Fruit fly (Drosophila melanogaster): Measurements from ENCODE around the gene ppk22.

ppk22 gene

dm6 chr3R:24812987-24813636 is 46.5 kb downstream of the ppk22 start (continued):
- TF ChIP-seq Vsx1 (GFP tag; optimal IDR thresholded peaks at IDR 0.05) (no peak), CG2712 (tag; optimal IDR thresholded peaks at IDR 0.05) (no peak), CG12769 (tag; optimal IDR thresholded peaks at IDR 0.05) (peak; percentile 4), Oli (tag; optimal IDR thresholded peaks at IDR 0.05) (no peak), HmgD (GFP tag; optimal IDR thresholded peaks at IDR 0.05) (no peak), Bgb (GFP tag; IDR thresholded peaks at IDR 0.05; ENCODE audit: partially characterized antibody) (peak; percentile 32; the same call in 1 of the 2 replicates), CG3726 (GFP tag; IDR thresholded peaks at IDR 0.05) (no peak), en (GFP tag; optimal IDR thresholded peaks at IDR 0.05) (no peak), CG33557 (GFP tag; optimal IDR thresholded peaks at IDR 0.05) (no peak), Rfx (GFP tag; IDR thresholded peaks at IDR 0.05) (no peak), hth (optimal IDR thresholded peaks at IDR 0.05) (no peak), repo (GFP tag; optimal IDR thresholded peaks at IDR 0.05) (no peak), CG10654 (GFP tag; optimal IDR thresholded peaks at IDR 0.05) (no peak), Hand (GFP tag; optimal IDR thresholded peaks at IDR 0.05) (peak; percentile 8), cwo (GFP tag; optimal IDR thresholded peaks at IDR 0.05) (no peak), row (GFP tag; IDR thresholded peaks at IDR 0.05) (no peak), kah (GFP tag; optimal IDR thresholded peaks at IDR 0.05) (peak; percentile 87), CG11723 (GFP tag; optimal IDR thresholded peaks at IDR 0.05) (no peak)

- TF ChIP-seq CG14965 (GFP tag; optimal IDR thresholded peaks at IDR 0.05; ENCODE audit: borderline replicate concordance): no peak
- TF ChIP-seq CG3995 (GFP tag; optimal IDR thresholded peaks at IDR 0.05): peak; percentile 40
- no peak for TF ChIP-seq CG6813 (GFP tag; optimal IDR thresholded peaks at IDR 0.05)
- peak; percentile 63 for TF ChIP-seq kni (GFP tag; optimal IDR thresholded peaks at IDR 0.05)
- TF ChIP-seq Blimp-1 (GFP tag; optimal IDR thresholded peaks at IDR 0.05): peak; percentile 70
- TF ChIP-seq exex (tag; optimal IDR thresholded peaks at IDR 0.05): peak; percentile 37
- peak in 1 of 2 experiments; percentile 51 for TF ChIP-seq Pdp1 (GFP tag; optimal IDR thresholded peaks at IDR 0.05)
- TF ChIP-seq twi (tag; optimal IDR thresholded peaks at IDR 0.05): peak; percentile 55
- TF ChIP-seq kah (GFP tag; optimal IDR thresholded peaks at IDR 0.05): peak; percentile 77
Observed at dm6 chr3R:24812394-24812793, 47.2 kb downstream of the ppk22 start.

dm6 chr3R:24810844-24811625 is 48.6 kb downstream of the ppk22 start:
- TF ChIP-seq da (GFP tag; optimal IDR thresholded peaks at IDR 0.05) (peak; percentile 68), Xrp1 (GFP tag; IDR thresholded peaks at IDR 0.05) (peak; percentile 90), E2f1 (GFP tag; IDR thresholded peaks at IDR 0.05) (peak; percentile 87), CG4617 (GFP tag; optimal IDR thresholded peaks at IDR 0.05; ENCODE audit: borderline replicate concordance) (peak; percentile 36), yki (optimal IDR thresholded peaks at IDR 0.05) (no peak), fd96Cb (tag; optimal IDR thresholded peaks at IDR 0.05) (peak; percentile 88), Dfd (GFP tag; optimal IDR thresholded peaks at IDR 0.05) (no peak), CG15269 (tag; optimal IDR thresholded peaks at IDR 0.05) (peak; percentile 95), CG2678 (tag; optimal IDR thresholded peaks at IDR 0.05) (peak; percentile 93), CG5245 (GFP tag; optimal IDR thresholded peaks at IDR 0.05) (peak; percentile 87), sqz (GFP tag; optimal IDR thresholded peaks at IDR 0.05) (peak; percentile 43), luna (GFP tag; optimal IDR thresholded peaks at IDR 0.05) (peak; percentile 69), CG6765 (GFP tag; optimal IDR thresholded peaks at IDR 0.05) (peak; percentile 77), CG6175 (GFP tag; IDR thresholded peaks at IDR 0.05) (peak; percentile 79; the same call in 2 of the 3 replicates), Atf6 (GFP tag; IDR thresholded peaks at IDR 0.05) (peak; percentile 94), CHES-1-like (GFP tag; optimal IDR thresholded peaks at IDR 0.05) (peak; percentile 82), Hmx (GFP tag; optimal IDR thresholded peaks at IDR 0.05) (peak; percentile 3), hb (GFP tag; IDR thresholded peaks at IDR 0.05; ENCODE audit: partially characterized antibody) (no peak), bab2 (GFP tag; optimal IDR thresholded peaks at IDR 0.05) (peak; percentile 86), CG11247 (GFP tag; IDR thresholded peaks at IDR 0.05) (peak; percentile 84), Ets97D (GFP tag; optimal IDR thresholded peaks at IDR 0.05) (peak; percentile 76)
